Worm (Caenorhabditis elegans) whole organism, L1 larva: Measurements from ENCODE around the gene K08D8.1.

Experiments
- C34B4.2 ChIP-seq: sonication (generic microtip); optimal IDR thresholded peaks from 2 replicates; lab custom pipeline; 2017; ENCODE audit warnings: mild to moderate bottlenecking, missing genetic modification characterization, missing compliant biosample characterization
- F16B12.6 ChIP-seq: fragments of 150-350 bp; optimal IDR thresholded peaks from 2 replicates; lab custom pipeline; 2014; ENCODE audit warnings: missing biosample characterization, missing genetic modification characterization
- aha-1 ChIP-seq: fragments of 150-350 bp; optimal IDR thresholded peaks from 2 replicates; lab custom pipeline; 2014; ENCODE audit warnings: missing biosample characterization, missing genetic modification characterization
- alr-1 ChIP-seq: fragments of 200-800 bp; sonication (Bioruptor generic); optimal IDR thresholded peaks from 2 replicates; lab custom pipeline; 2018; ENCODE audit warnings: borderline replicate concordance, mild to moderate bottlenecking, missing genetic modification characterization, missing compliant biosample characterization
- ceh-88 ChIP-seq: fragments of 200-800 bp; sonication (Bioruptor generic); IDR thresholded peaks from 2 replicates; pipeline ENCODE4 v1.3.6; 2022; ENCODE audit warnings: missing genetic modification characterization, missing compliant biosample characterization
- ceh-90 ChIP-seq: sonication (generic microtip); optimal IDR thresholded peaks from 2 replicates; lab custom pipeline; 2016; ENCODE audit warnings: missing genetic modification characterization, missing compliant biosample characterization
- fos-1 ChIP-seq: fragments of 150-350 bp; optimal IDR thresholded peaks from 2 replicates; lab custom pipeline; 2014; ENCODE audit warnings: missing biosample characterization, missing genetic modification characterization
- hlh-4 ChIP-seq: sonication (generic microtip); optimal IDR thresholded peaks from 2 replicates; lab custom pipeline; 2016; ENCODE audit warnings: mild to moderate bottlenecking, missing genetic modification characterization, missing compliant biosample characterization
- lin-35 ChIP-seq, 2 experiments: fragments of 150-350 bp; optimal IDR thresholded peaks; 2 replicates each; lab custom pipeline; 2014; ENCODE audit warnings: missing biosample characterization in 2 of 2, missing genetic modification characterization in 2 of 2, missing genetic modification reagents in 2 of 2
- lsy-2 ChIP-seq, 2 experiments: fragments of 150-350 bp; optimal IDR thresholded peaks; 2 replicates each; lab custom pipeline; 2014; ENCODE audit warnings: missing biosample characterization in 2 of 2, missing genetic modification characterization in 2 of 2
- mef-2 ChIP-seq: fragments of 150-350 bp; optimal IDR thresholded peaks from 2 replicates; lab custom pipeline; 2014; ENCODE audit warnings: missing biosample characterization, missing genetic modification characterization
- nhr-19 ChIP-seq: fragments of 200-800 bp; sonication (Bioruptor generic); conservative IDR thresholded peaks from 2 replicates; pipeline ENCODE4 v1.3.6; 2022; ENCODE audit warnings: missing genetic modification characterization, missing compliant biosample characterization
- nhr-28 ChIP-seq: fragments of 150-350 bp; optimal IDR thresholded peaks from 2 replicates; lab custom pipeline; 2014; ENCODE audit warnings: missing biosample characterization, missing genetic modification characterization
- nhr-71 ChIP-seq: sonication (generic microtip); optimal IDR thresholded peaks from 2 replicates; lab custom pipeline; 2016; ENCODE audit warnings: mild to moderate bottlenecking, missing genetic modification characterization, moderate library complexity, missing compliant biosample characterization
- nhr-76 ChIP-seq: sonication (generic microtip); optimal IDR thresholded peaks from 2 replicates; lab custom pipeline; 2017; ENCODE audit warnings: missing biosample characterization, missing genetic modification characterization
- sox-4 ChIP-seq: sonication (generic microtip); optimal IDR thresholded peaks from 2 replicates; lab custom pipeline; 2016; ENCODE audit warnings: missing genetic modification characterization, missing compliant biosample characterization
- sptf-1 ChIP-seq: fragments of 150-350 bp; optimal IDR thresholded peaks from 2 replicates; lab custom pipeline; 2014; ENCODE audit warnings: missing biosample characterization, missing genetic modification characterization
- sup-37 ChIP-seq: fragments of 200-800 bp; sonication (Bioruptor generic); optimal IDR thresholded peaks from 2 replicates; lab custom pipeline; 2018; ENCODE audit warnings: mild to moderate bottlenecking, missing genetic modification characterization, missing compliant biosample characterization
- tbx-2 ChIP-seq: sonication (generic microtip); optimal IDR thresholded peaks from 2 replicates; lab custom pipeline; 2016; ENCODE audit warnings: missing genetic modification characterization, missing compliant biosample characterization
- unc-86 ChIP-seq: sonication (generic microtip); optimal IDR thresholded peaks from 2 replicates; lab custom pipeline; 2016; ENCODE audit warnings: missing genetic modification characterization, missing compliant biosample characterization
- unc-98 ChIP-seq: fragments of 200-800 bp; sonication (Bioruptor generic); IDR thresholded peaks from 2 replicates; pipeline ENCODE4 v1.3.6; 2022; ENCODE audit warnings: missing genetic modification characterization, missing compliant biosample characterization
- vab-15 ChIP-seq: sonication (generic microtip); optimal IDR thresholded peaks from 2 replicates; lab custom pipeline; 2017; ENCODE audit warnings: missing genotype, mild to moderate bottlenecking, missing genetic modification characterization, missing compliant biosample characterization

Gene K08D8.1

ce11 chrIV:12941254-12941653 is 49.0 kb downstream of the K08D8.1 start, which contains the start of gene dod-24:
dod-24 (minus strand) TSS chrIV:12941354.
- TF ChIP-seq F16B12.6 (tag; lab: Kevin White, UChicago) (no peak), hlh-4 (tag; lab: Kevin White, UChicago) (no peak), tbx-2 (no peak), aha-1 (tag; lab: Kevin White, UChicago) (no peak)

ce11 chrIV:12942633-12943032 is 50.3 kb downstream of the K08D8.1 start, which contains the start of gene dct-19:
dct-19 (plus strand) TSS chrIV:12942933.
- TF ChIP-seq nhr-71 (tag; lab: Kevin White, UChicago) (no peak), ceh-88 (no peak), C34B4.2 (tag; lab: Kevin White, UChicago) (no peak), fos-1 (no peak), nhr-28 (tag; lab: Kevin White, UChicago) (no peak), lin-35 (GFP tag; optimal IDR thresholded peaks at IDR 0.05; lab: Kevin White, UChicago) (no peak), nhr-76 (no peak), hlh-4 (tag; lab: Kevin White, UChicago) (no peak), unc-86 (no peak), unc-98 (no peak), ceh-90 (no peak), mef-2 (tag; lab: Kevin White, UChicago) (no peak), sup-37 (GFP tag; lab: Kevin White, UChicago) (no peak), sox-4 (no peak), vab-15 (no peak), sptf-1 (tag; lab: Kevin White, UChicago) (no peak), lsy-2 (tag; optimal IDR thresholded peaks at IDR 0.05; lab: Kevin White, UChicago) (no peak), alr-1 (tag; lab: Kevin White, UChicago) (no peak), nhr-19 (GFP tag; lab: Robert Waterston, UW) (no peak)
